Fruit fly (Drosophila melanogaster) whole organism, embryonic: ENCODE results near the gene ImpE1.

Source experiments
- ATbp ChIP-seq: fragments of 200-800 bp; sonication (Bioruptor generic); optimal IDR thresholded peaks from 2 replicates; lab custom pipeline; 2017; ENCODE audit warnings: missing biosample characterization, mild to moderate bottlenecking, missing genetic modification characterization, missing genetic modification reagents
- Adf1 ChIP-seq: fragments of 200-800 bp; sonication (Bioruptor generic); IDR thresholded peaks from 2 replicates; pipeline ENCODE4 v1.3.6; 2022; ENCODE audit warnings: missing biosample characterization, missing genetic modification characterization
- CG11398 ChIP-seq: fragments of 200-800 bp; sonication (Bioruptor generic); optimal IDR thresholded peaks from 2 replicates; lab custom pipeline; 2016; ENCODE audit warnings: missing biosample characterization, missing genetic modification characterization
- CG12155 ChIP-seq: fragments of 200-800 bp; sonication (Bioruptor generic); optimal IDR thresholded peaks from 3 replicates; lab custom pipeline; 2016; ENCODE audit warnings: missing biosample characterization, missing genetic modification characterization
- CG12219 ChIP-seq: fragments of 200-800 bp; sonication (Bioruptor generic); optimal IDR thresholded peaks from 3 replicates; lab custom pipeline; 2018; ENCODE audit warnings: missing biosample characterization, mild to moderate bottlenecking, missing genetic modification characterization
- CG14965 ChIP-seq: fragments of 200-800 bp; sonication (Bioruptor generic); optimal IDR thresholded peaks from 2 replicates; lab custom pipeline; 2016; ENCODE audit warnings: missing biosample characterization, missing genetic modification characterization, borderline replicate concordance
- CG1602 ChIP-seq: fragments of 200-800 bp; sonication (Bioruptor generic); optimal IDR thresholded peaks from 3 replicates; lab custom pipeline; 2016; ENCODE audit warnings: missing biosample characterization, missing genetic modification characterization
- CG17802 ChIP-seq: fragments of 200-800 bp; sonication (Bioruptor generic); optimal IDR thresholded peaks from 2 replicates; lab custom pipeline; 2018; ENCODE audit warnings: missing biosample characterization, mild to moderate bottlenecking, missing genetic modification characterization, moderate library complexity
- CG1792 ChIP-seq: fragments of 200-800 bp; sonication (Bioruptor generic); optimal IDR thresholded peaks from 2 replicates; lab custom pipeline; 2016; ENCODE audit warnings: missing biosample characterization, missing genetic modification characterization
- CG18476 ChIP-seq: fragments of 200-800 bp; sonication (Bioruptor generic); optimal IDR thresholded peaks from 2 replicates; lab custom pipeline; 2016; ENCODE audit warnings: missing biosample characterization, mild to moderate bottlenecking, missing genetic modification characterization
- CG34224 ChIP-seq: fragments of 200-800 bp; sonication (Bioruptor generic); IDR thresholded peaks from 3 replicates; pipeline ENCODE4 v1.3.6; 2022; ENCODE audit warnings: missing biosample characterization, missing genetic modification characterization; ENCODE audit not compliant: partially characterized antibody
- CG3726 ChIP-seq: fragments of 200-800 bp; sonication (Bioruptor generic); IDR thresholded peaks from 3 replicates; pipeline ENCODE4, ENCODE4 v1.3.6; 2022; ENCODE audit warnings: missing biosample characterization, missing genetic modification characterization
- CG4404 ChIP-seq: fragments of 200-800 bp; sonication (Bioruptor generic); IDR thresholded peaks from 2 replicates; pipeline ENCODE4 v1.3.6; 2022; ENCODE audit warnings: missing biosample characterization, missing genetic modification characterization
- CG4820 ChIP-seq: fragments of 200-800 bp; sonication (Bioruptor generic); optimal IDR thresholded peaks from 3 replicates; lab custom pipeline; 2016; ENCODE audit warnings: missing biosample characterization, missing genetic modification characterization
- CG6689 ChIP-seq: fragments of 200-800 bp; sonication (Bioruptor generic); IDR thresholded peaks from 2 replicates; pipeline ENCODE4 v1.3.6; 2022; ENCODE audit warnings: missing biosample characterization, missing genetic modification characterization
- CG8765 ChIP-seq: fragments of 200-800 bp; sonication (Bioruptor generic); IDR thresholded peaks from 2 replicates; pipeline ENCODE4 v1.3.6; 2022; ENCODE audit warnings: missing biosample characterization, missing genetic modification characterization
- CG9727 ChIP-seq: fragments of 200-800 bp; sonication (Bioruptor generic); optimal IDR thresholded peaks from 3 replicates; lab custom pipeline; 2017; ENCODE audit warnings: missing biosample characterization, mild to moderate bottlenecking, missing genetic modification characterization
- E2f2 ChIP-seq: fragments of 200-800 bp; sonication (Bioruptor generic); IDR thresholded peaks from 2 replicates; pipeline ENCODE4 v1.3.6; 2022; ENCODE audit warnings: missing biosample characterization, missing genetic modification characterization
- Fer2 ChIP-seq: fragments of 200-800 bp; sonication (Bioruptor generic); optimal IDR thresholded peaks from 2 replicates; lab custom pipeline; 2018; ENCODE audit warnings: missing biosample characterization, mild to moderate bottlenecking, missing genetic modification characterization, moderate library complexity
- Gug ChIP-seq: fragments of 200-800 bp; sonication (Bioruptor generic); IDR thresholded peaks from 4 replicates; pipeline ENCODE4 v1.3.6; 2022; ENCODE audit warnings: missing biosample characterization, missing genetic modification characterization
- H2.0 ChIP-seq: fragments of 200-800 bp; sonication (Bioruptor generic); IDR thresholded peaks from 2 replicates; pipeline ENCODE4 v1.3.6; 2022; ENCODE audit warnings: missing biosample characterization, missing genetic modification characterization
- HLH4C ChIP-seq: fragments of 200-800 bp; sonication (Bioruptor generic); IDR thresholded peaks from 3 replicates; pipeline ENCODE4 v1.3.6; 2022; ENCODE audit warnings: missing biosample characterization, missing genetic modification characterization; ENCODE audit not compliant: partially characterized antibody
- Mad ChIP-seq: fragments of 200-800 bp; sonication (Bioruptor generic); optimal IDR thresholded peaks from 2 replicates; lab custom pipeline; 2016; ENCODE audit warnings: missing biosample characterization, missing genetic modification characterization
- Mrtf ChIP-seq: fragments of 200-800 bp; sonication (Bioruptor generic); IDR thresholded peaks from 3 replicates; pipeline ENCODE4 v1.3.6; 2022; ENCODE audit warnings: missing biosample characterization, missing genetic modification characterization
- NFAT ChIP-seq: fragments of 200-800 bp; sonication (Bioruptor generic); IDR thresholded peaks from 2 replicates; pipeline ENCODE4 v1.3.6; 2022; ENCODE audit warnings: missing biosample characterization, missing genetic modification characterization
- Sry-δ ChIP-seq: fragments of 200-800 bp; sonication (Bioruptor generic); optimal IDR thresholded peaks from 2 replicates; lab custom pipeline; 2016; ENCODE audit warnings: missing biosample characterization, missing genetic modification characterization
- Vsx1 ChIP-seq: fragments of 200-800 bp; sonication (Bioruptor generic); optimal IDR thresholded peaks from 2 replicates; lab custom pipeline; 2017; ENCODE audit warnings: missing biosample characterization, mild to moderate bottlenecking, missing genetic modification characterization, missing genetic modification reagents
- bsh ChIP-seq, 2 experiments: fragments of 200-800 bp; sonication (Bioruptor generic); optimal IDR thresholded peaks; 2 replicates each; lab custom pipeline; 2017 to 2018; ENCODE audit warnings: mild to moderate bottlenecking in 2 of 2, missing biosample characterization in 2 of 2, missing genetic modification characterization in 2 of 2, moderate library complexity in 1 of 2
- chif ChIP-seq, 2 experiments: fragments of 200-800 bp; sonication (Bioruptor generic); optimal IDR thresholded peaks; 3 replicates each; lab custom pipeline; 2016; ENCODE audit warnings: missing biosample characterization in 2 of 2, missing genetic modification characterization in 2 of 2
- corto ChIP-seq: fragments of 200-800 bp; sonication (Bioruptor generic); optimal IDR thresholded peaks from 2 replicates; lab custom pipeline; 2016; ENCODE audit warnings: missing biosample characterization, mild to moderate bottlenecking, missing genetic modification characterization, moderate library complexity
- dan ChIP-seq: fragments of 200-800 bp; sonication (Bioruptor generic); IDR thresholded peaks from 2 replicates; pipeline ENCODE4 v1.3.6; 2022; ENCODE audit warnings: missing biosample characterization, missing genetic modification characterization
- dati ChIP-seq: fragments of 200-800 bp; sonication (Bioruptor generic); IDR thresholded peaks from 2 replicates; pipeline ENCODE4 v1.3.6; 2022; ENCODE audit warnings: missing biosample characterization, missing genetic modification characterization
- dimm ChIP-seq: fragments of 200-800 bp; sonication (Bioruptor generic); IDR thresholded peaks from 2 replicates; pipeline ENCODE4 v1.3.6; 2022; ENCODE audit warnings: missing biosample characterization, missing genetic modification characterization
- ems ChIP-seq: fragments of 200-800 bp; sonication (Bioruptor generic); optimal IDR thresholded peaks from 3 replicates; lab custom pipeline; 2016; ENCODE audit warnings: missing biosample characterization, missing genetic modification characterization
- ewg ChIP-seq: fragments of 200-800 bp; sonication (Bioruptor generic); optimal IDR thresholded peaks from 3 replicates; lab custom pipeline; 2017; ENCODE audit warnings: mild to moderate bottlenecking, missing biosample characterization, missing genetic modification reagents, missing genetic modification characterization
- fd102C ChIP-seq: fragments of 200-800 bp; sonication (Bioruptor generic); optimal IDR thresholded peaks from 2 replicates; lab custom pipeline; 2018; ENCODE audit warnings: missing biosample characterization, mild to moderate bottlenecking, missing genetic modification characterization, moderate library complexity
- gce ChIP-seq: fragments of 200-800 bp; sonication (Bioruptor generic); IDR thresholded peaks from 3 replicates; pipeline ENCODE4 v1.3.6; 2022; ENCODE audit warnings: missing biosample characterization, missing genetic modification characterization
- gcm ChIP-seq: fragments of 200-800 bp; sonication (Bioruptor generic); optimal IDR thresholded peaks from 2 replicates; lab custom pipeline; 2019; ENCODE audit warnings: missing biosample characterization, mild to moderate bottlenecking, missing genetic modification characterization, moderate library complexity
- grau ChIP-seq: fragments of 200-800 bp; optimal IDR thresholded peaks from 3 replicates; lab custom pipeline; 2019; ENCODE audit warnings: missing biosample characterization, mild to moderate bottlenecking, missing genetic modification characterization, moderate library complexity
- kah ChIP-seq: fragments of 200-800 bp; sonication (Bioruptor generic); optimal IDR thresholded peaks from 2 replicates; lab custom pipeline; 2018; ENCODE audit warnings: missing biosample characterization, mild to moderate bottlenecking, missing genetic modification characterization
- mld ChIP-seq: fragments of 200-800 bp; sonication (Bioruptor generic); IDR thresholded peaks from 3 replicates; pipeline ENCODE4 v1.3.6; 2022; ENCODE audit warnings: missing biosample characterization, missing genetic modification characterization; ENCODE audit not compliant: partially characterized antibody
- p53 ChIP-seq: fragments of 200-800 bp; sonication (Bioruptor generic); optimal IDR thresholded peaks from 2 replicates; lab custom pipeline; 2016; ENCODE audit warnings: missing biosample characterization, missing genetic modification characterization
- pb ChIP-seq: fragments of 200-800 bp; sonication (Bioruptor generic); optimal IDR thresholded peaks from 3 replicates; lab custom pipeline; 2016; ENCODE audit warnings: missing biosample characterization, missing genetic modification characterization
- pfk ChIP-seq: fragments of 200-800 bp; sonication (Bioruptor generic); optimal IDR thresholded peaks from 2 replicates; lab custom pipeline; 2018; ENCODE audit warnings: missing biosample characterization, mild to moderate bottlenecking, missing genetic modification characterization, moderate library complexity
- pita ChIP-seq: fragments of 200-800 bp; sonication (Bioruptor generic); optimal IDR thresholded peaks from 2 replicates; lab custom pipeline; 2017; ENCODE audit warnings: missing biosample characterization, mild to moderate bottlenecking, missing genetic modification characterization
- prd ChIP-seq, 3 experiments: fragments of >200 bp in 2 of 3; fragments of 200-800 bp in 1 of 3; sonication (Bioruptor generic) in 1 of 3; optimal IDR thresholded peaks in 2 of 3; IDR thresholded peaks in 1 of 3; 2 replicates in 2 of 3; 3 replicates in 1 of 3; pipeline versions ENCODE4 v1.3.6 to Lab custom; 2017 to 2022; ENCODE audit warnings: missing biosample characterization in 1 of 3, missing genetic modification characterization in 1 of 3
- slbo ChIP-seq: fragments of 200-800 bp; sonication (Bioruptor generic); IDR thresholded peaks from 2 replicates; pipeline ENCODE4 v1.3.6; 2022; ENCODE audit warnings: missing biosample characterization, missing genetic modification characterization
- slp2 ChIP-seq: fragments of 200-800 bp; sonication (Bioruptor generic); optimal IDR thresholded peaks from 2 replicates; lab custom pipeline; 2016; ENCODE audit warnings: missing biosample characterization, missing genetic modification characterization
- wdn ChIP-seq: fragments of 200-800 bp; sonication (Bioruptor generic); IDR thresholded peaks from 2 replicates; pipeline ENCODE4 v1.3.6; 2022; ENCODE audit warnings: missing biosample characterization, missing genetic modification characterization
- zf30C ChIP-seq: fragments of 200-800 bp; sonication (Bioruptor generic); optimal IDR thresholded peaks from 3 replicates; lab custom pipeline; 2018; ENCODE audit warnings: missing biosample characterization, mild to moderate bottlenecking, missing genetic modification characterization

The ImpE1 gene

dm6 chr3L:8358776-8359455 is 13.3 kb upstream of the ImpE1 start (continued):
- no peak for TF ChIP-seq Mrtf
- TF ChIP-seq zf30C (GFP tag; lab: Kevin White, UChicago), result no peak
- peak; percentile 17 for TF ChIP-seq grau (tag; lab: Kevin White, UChicago)
- no peak for TF ChIP-seq CG11398 (GFP tag; lab: Kevin White, UChicago)
- no peak for TF ChIP-seq gcm (GFP tag; lab: Kevin White, UChicago)
- no peak for TF ChIP-seq gce (GFP tag; lab: Robert Waterston, UW)
- 0 out of 3 replicates have a peak, but pooled peaks have one; percentile 61 for TF ChIP-seq mld (GFP tag; lab: Robert Waterston, UW)
- TF ChIP-seq slp2 (GFP tag; lab: Kevin White, UChicago), result no peak
- no peak for TF ChIP-seq CG12219 (GFP tag; lab: Kevin White, UChicago)
- TF ChIP-seq pita (GFP tag; lab: Kevin White, UChicago), result no peak
- no peak for TF ChIP-seq chif (GFP tag; optimal IDR thresholded peaks at IDR 0.05; lab: Kevin White, UChicago)
- no peak for TF ChIP-seq Vsx1
- TF ChIP-seq slbo (GFP tag; lab: Robert Waterston, UW), result no peak
- no peak for TF ChIP-seq dan
- no peak for TF ChIP-seq CG14965 (GFP tag; lab: Kevin White, UChicago)
- TF ChIP-seq wdn, result no peak
- no peak for TF ChIP-seq ems (GFP tag; lab: Kevin White, UChicago)
- no peak for TF ChIP-seq corto (GFP tag; lab: Kevin White, UChicago)
- TF ChIP-seq bsh (GFP tag; optimal IDR thresholded peaks at IDR 0.05; lab: Kevin White, UChicago), result no peak
- TF ChIP-seq E2f2 (GFP tag; lab: Robert Waterston, UW), result peak; percentile 88
- no peak for TF ChIP-seq dimm (GFP tag; lab: Robert Waterston, UW)
- TF ChIP-seq Mad (GFP tag; lab: Kevin White, UChicago), result no peak
- no peak for TF ChIP-seq prd (optimal IDR thresholded peaks at IDR 0.05; lab: Kevin White, UChicago)
- TF ChIP-seq prd (GFP tag; IDR thresholded peaks at IDR 0.05; lab: Robert Waterston, UW), result no peak
- no peak for TF ChIP-seq NFAT (GFP tag; lab: Robert Waterston, UW)
- peak; percentile 55 for TF ChIP-seq Sry-δ (GFP tag; lab: Kevin White, UChicago)
- peak; percentile 75 for TF ChIP-seq HLH4C (GFP tag; lab: Robert Waterston, UW)
- TF ChIP-seq CG12155 (GFP tag; lab: Kevin White, UChicago), result peak; percentile 80
- TF ChIP-seq dati (GFP tag; lab: Robert Waterston, UW), result no peak
- no peak for TF ChIP-seq ATbp (GFP tag; lab: Kevin White, UChicago)
- no peak for TF ChIP-seq pfk (GFP tag; lab: Kevin White, UChicago)
- TF ChIP-seq CG1792 (GFP tag; lab: Kevin White, UChicago), result no peak
- TF ChIP-seq CG6689 (GFP tag; lab: Robert Waterston, UW), result no peak
- no peak for TF ChIP-seq p53 (GFP tag; lab: Kevin White, UChicago)
- no peak for TF ChIP-seq Gug (GFP tag; lab: Robert Waterston, UW)
- no peak for TF ChIP-seq ewg (GFP tag; lab: Kevin White, UChicago)
- TF ChIP-seq CG1602 (GFP tag; lab: Kevin White, UChicago), result no peak
- TF ChIP-seq Fer2 (tag; lab: Kevin White, UChicago), result no peak
- TF ChIP-seq H2.0 (GFP tag; lab: Robert Waterston, UW), result no peak
- TF ChIP-seq CG34224 (GFP tag; lab: Robert Waterston, UW), result peak; percentile 75
- TF ChIP-seq CG17802 (tag; lab: Kevin White, UChicago), result no peak
- no peak for TF ChIP-seq CG8765 (GFP tag; lab: Robert Waterston, UW)
- TF ChIP-seq CG4404 (GFP tag; lab: Robert Waterston, UW), result no peak
- TF ChIP-seq CG3726 (GFP tag; lab: Robert Waterston, UW), result no peak
- TF ChIP-seq CG4820 (GFP tag; lab: Kevin White, UChicago), result no peak
- no peak for TF ChIP-seq CG18476
- no peak for TF ChIP-seq Adf1
- TF ChIP-seq fd102C (GFP tag; lab: Kevin White, UChicago), result no peak
- TF ChIP-seq kah (GFP tag; lab: Kevin White, UChicago), result peak; percentile 5
- no peak for TF ChIP-seq pb (GFP tag; lab: Kevin White, UChicago)
- peak; percentile 6 for TF ChIP-seq CG9727 (GFP tag; lab: Kevin White, UChicago)
